Worm (Caenorhabditis elegans): ENCODE results near the gene Y116A8C.3.
A peak's percentile ranks its signal among the peaks of the same experiment; 100 is the strongest.

Y116A8C.3 gene

ce11 chrIV:16946746-16947145, 30.9 kb downstream of the Y116A8C.3 start, which contains the start of the genes Y116A8C.9 and arf-6 (continued):
- TF ChIP-seq aptf-2 (GFP tag; conservative IDR thresholded peaks at IDR 0.05) (no peak), T07F8.4 (tag; optimal IDR thresholded peaks at IDR 0.05) (no peak), F57C9.4 (tag; optimal IDR thresholded peaks at IDR 0.05) (no peak), pha-4 (tag; optimal IDR thresholded peaks at IDR 0.05) (no peak), snpc-1.3 (tag; optimal IDR thresholded peaks at IDR 0.05; ENCODE audit: insufficient read depth) (peak; percentile 89), sea-2 (GFP tag; IDR thresholded peaks at IDR 0.05) (no peak), attf-5 (GFP tag; optimal IDR thresholded peaks at IDR 0.05) (peak; percentile 64), let-607 (tag; optimal IDR thresholded peaks at IDR 0.05) (peak in 1 of 2 experiments; percentile 11), egrh-3 (GFP tag; IDR thresholded peaks at IDR 0.05) (no peak), ceh-40 (GFP tag; IDR thresholded peaks at IDR 0.05) (no peak), Y53F4B.3 (GFP tag; IDR thresholded peaks at IDR 0.05) (no peak), aptf-3 (GFP tag; IDR thresholded peaks at IDR 0.05) (no peak), nfya-2 (GFP tag; IDR thresholded peaks at IDR 0.05) (no peak), die-1 (tag; optimal IDR thresholded peaks at IDR 0.05) (no peak), F39B2.1 (GFP tag; IDR thresholded peaks at IDR 0.05) (no peak), Y56A3A.18 (GFP tag; IDR thresholded peaks at IDR 0.05) (no peak), ekl-4 (GFP tag; IDR thresholded peaks at IDR 0.05) (0 out of 2 replicates have a peak, but pooled peaks have one; percentile 33), rcor-1 (GFP tag; IDR thresholded peaks at IDR 0.05) (0 out of 2 replicates have a peak, but pooled peaks have one; percentile 20), bed-1 (GFP tag; IDR thresholded peaks at IDR 0.05) (no peak), D2030.7 (GFP tag; IDR thresholded peaks at IDR 0.05) (no peak), dox-1 (GFP tag; IDR thresholded peaks at IDR 0.05) (peak; percentile 71), zfh-2 (GFP tag; conservative IDR thresholded peaks at IDR 0.05) (no peak), atf-7 (tag; optimal IDR thresholded peaks at IDR 0.05) (no peak), madf-3 (GFP tag; IDR thresholded peaks at IDR 0.05) (0 out of 2 replicates have a peak, but pooled peaks have one; percentile 55), tbp1 (GFP tag; optimal IDR thresholded peaks at IDR 0.05) (peak; percentile 55), athp-1 (tag; optimal IDR thresholded peaks at IDR 0.05) (peak; percentile 70), egl-18 (GFP tag; IDR thresholded peaks at IDR 0.05) (no peak), xnd-1 (tag; optimal IDR thresholded peaks at IDR 0.05) (no peak), fkh-3 (tag; optimal IDR thresholded peaks at IDR 0.05) (no peak), F49E8.2 (tag; optimal IDR thresholded peaks at IDR 0.05; ENCODE audit: insufficient read depth) (peak; percentile 76), ets-4 (GFP tag; optimal IDR thresholded peaks at IDR 0.05) (no peak), attf-6 (GFP tag; IDR thresholded peaks at IDR 0.05) (peak; percentile 86), lag-1 (GFP tag; IDR thresholded peaks at IDR 0.05) (no peak), lsy-27 (tag; optimal IDR thresholded peaks at IDR 0.05; ENCODE audit: borderline replicate concordance, insufficient read depth) (no peak), madf-10 (tag; optimal IDR thresholded peaks at IDR 0.05) (peak; percentile 2), ztf-6 (GFP tag; IDR thresholded peaks at IDR 0.05) (no peak), B0261.1 (tag; optimal IDR thresholded peaks at IDR 0.05) (no peak), lin-35 (GFP tag; optimal IDR thresholded peaks at IDR 0.05) (peak in 1 of 3 experiments; percentile 37), ztf-22 (GFP tag; optimal IDR thresholded peaks at IDR 0.05) (no peak), lsl-1 (GFP tag; optimal IDR thresholded peaks at IDR 0.05) (peak; percentile 5), T26A5.8 (tag; optimal IDR thresholded peaks at IDR 0.05) (no peak), mxl-1 (tag; optimal IDR thresholded peaks at IDR 0.05) (no peak), K12H6.12 (tag; optimal IDR thresholded peaks at IDR 0.05) (peak; percentile 39), B0019.2 (GFP tag; conservative IDR thresholded peaks at IDR 0.05) (no peak), hlh-12 (tag; optimal IDR thresholded peaks at IDR 0.05) (no peak), bed-2 (GFP tag; IDR thresholded peaks at IDR 0.05) (no peak), hmg-20 (GFP tag; IDR thresholded peaks at IDR 0.05) (no peak), unc-130 (GFP tag; optimal IDR thresholded peaks at IDR 0.05) (peak; percentile 40), F10E7.11 (tag; optimal IDR thresholded peaks at IDR 0.05) (no peak)

Measured in whole organism, young adult.